Fruit fly (Drosophila melanogaster) whole organism, embryonic: ENCODE measurements around the gene Kah.

Experiments used
- BEAF-32 ChIP-seq: fragments of 200-800 bp; sonication (Bioruptor generic); optimal IDR thresholded peaks from 3 replicates; lab custom pipeline; 2017; ENCODE audit warnings: missing biosample characterization, missing genetic modification characterization, mild to moderate bottlenecking, moderate library complexity, missing genetic modification reagents
- CG13123 ChIP-seq: fragments of 200-800 bp; sonication (Bioruptor generic); optimal IDR thresholded peaks from 2 replicates; lab custom pipeline; 2016; ENCODE audit warnings: missing biosample characterization, missing genetic modification characterization
- CG13424 ChIP-seq: fragments of 200-800 bp; sonication (Bioruptor generic); optimal IDR thresholded peaks from 2 replicates; lab custom pipeline; 2019; ENCODE audit warnings: missing biosample characterization, mild to moderate bottlenecking, missing genetic modification characterization, moderate library complexity
- CG14441 ChIP-seq: fragments of 200-800 bp; sonication (Bioruptor generic); IDR thresholded peaks from 2 replicates; pipeline ENCODE4 v1.3.6; 2022; ENCODE audit warnings: missing biosample characterization, missing genetic modification characterization
- CG14667 ChIP-seq: fragments of 200-800 bp; sonication (Bioruptor generic); IDR thresholded peaks from 2 replicates; pipeline ENCODE4 v1.3.6; 2022; ENCODE audit warnings: missing biosample characterization, missing genetic modification characterization
- CG16779 ChIP-seq: fragments of 200-800 bp; sonication (Bioruptor generic); IDR thresholded peaks from 2 replicates; pipeline ENCODE4 v1.3.6; 2022; ENCODE audit warnings: missing biosample characterization, missing genetic modification characterization
- CG1832 ChIP-seq: fragments of 200-800 bp; sonication (Bioruptor generic); optimal IDR thresholded peaks from 2 replicates; lab custom pipeline; 2017; ENCODE audit warnings: missing biosample characterization, mild to moderate bottlenecking, missing genetic modification characterization, inconsistent platforms
- CG18476 ChIP-seq: fragments of 200-800 bp; sonication (Bioruptor generic); optimal IDR thresholded peaks from 2 replicates; lab custom pipeline; 2016; ENCODE audit warnings: missing biosample characterization, mild to moderate bottlenecking, missing genetic modification characterization
- CG2712 ChIP-seq: fragments of 200-800 bp; optimal IDR thresholded peaks from 3 replicates; lab custom pipeline; 2019; ENCODE audit warnings: missing biosample characterization, mild to moderate bottlenecking, missing genetic modification characterization, moderate library complexity
- CG3407 ChIP-seq: fragments of 200-800 bp; sonication (Bioruptor generic); optimal IDR thresholded peaks from 2 replicates; lab custom pipeline; 2018; ENCODE audit warnings: missing biosample characterization, mild to moderate bottlenecking, missing genetic modification characterization
- CG4360 ChIP-seq: fragments of 200-800 bp; sonication (Bioruptor generic); IDR thresholded peaks from 2 replicates; pipeline ENCODE4 v1.3.6; 2022; ENCODE audit warnings: missing biosample characterization, missing genetic modification characterization
- CG7357 ChIP-seq: fragments of 200-800 bp; sonication (Bioruptor generic); IDR thresholded peaks from 3 replicates; pipeline ENCODE4 v1.3.6; 2022; ENCODE audit warnings: missing biosample characterization, missing genetic modification characterization
- CG8089 ChIP-seq: fragments of 200-800 bp; sonication (Bioruptor generic); optimal IDR thresholded peaks from 3 replicates; lab custom pipeline; 2016; ENCODE audit warnings: missing biosample characterization, missing genetic modification characterization
- CG8281 ChIP-seq: fragments of 200-800 bp; sonication (Bioruptor generic); optimal IDR thresholded peaks from 2 replicates; lab custom pipeline; 2018; ENCODE audit warnings: missing biosample characterization, mild to moderate bottlenecking, missing genetic modification characterization, moderate library complexity
- CG8290 ChIP-seq, 3 experiments: fragments of 200-800 bp; sonication (Bioruptor generic); optimal IDR thresholded peaks; 2 replicates each; lab custom pipeline; 2016 to 2019; ENCODE audit warnings: missing biosample characterization in 3 of 3, missing genetic modification characterization in 3 of 3, mild to moderate bottlenecking in 2 of 3, moderate library complexity in 1 of 3
- Dad ChIP-seq: fragments of 200-800 bp; sonication (Bioruptor generic); optimal IDR thresholded peaks from 3 replicates; lab custom pipeline; 2016; ENCODE audit warnings: missing biosample characterization, missing genetic modification characterization
- Doc3 ChIP-seq: fragments of 200-800 bp; sonication (Bioruptor generic); IDR thresholded peaks from 3 replicates; pipeline ENCODE4 v1.3.6; 2022; ENCODE audit warnings: missing biosample characterization, missing genetic modification characterization; ENCODE audit not compliant: partially characterized antibody
- Eip74EF ChIP-seq, 2 experiments: fragments of 200-800 bp in 1 of 2; fragments of >200 bp in 1 of 2; sonication (Bioruptor generic) in 1 of 2; optimal IDR thresholded peaks; 2 replicates each; lab custom pipeline; 2017 to 2019; ENCODE audit warnings: missing biosample characterization in 2 of 2, missing genetic modification characterization in 2 of 2, mild to moderate bottlenecking in 1 of 2, moderate library complexity in 1 of 2
- Elba2 ChIP-seq: fragments of 200-800 bp; sonication (Bioruptor generic); optimal IDR thresholded peaks from 3 replicates; lab custom pipeline; 2016; ENCODE audit warnings: missing biosample characterization, missing genetic modification characterization
- Gug ChIP-seq: fragments of 200-800 bp; sonication (Bioruptor generic); IDR thresholded peaks from 4 replicates; pipeline ENCODE4 v1.3.6; 2022; ENCODE audit warnings: missing biosample characterization, missing genetic modification characterization
- H15 ChIP-seq: fragments of 200-800 bp; sonication (Bioruptor generic); IDR thresholded peaks from 3 replicates; pipeline ENCODE4 v1.3.6; 2022; ENCODE audit warnings: missing biosample characterization, missing genetic modification characterization
- Hr78 ChIP-seq, 2 experiments: fragments of 200-800 bp in 1 of 2; fragments of >200 bp in 1 of 2; sonication (Bioruptor generic) in 1 of 2; optimal IDR thresholded peaks; 2 replicates each; lab custom pipeline; 2017 to 2019; ENCODE audit warnings: missing biosample characterization in 2 of 2, missing genetic modification characterization in 2 of 2, mild to moderate bottlenecking in 1 of 2, moderate library complexity in 1 of 2
- Hsf ChIP-seq: fragments of 200-800 bp; sonication (Bioruptor generic); optimal IDR thresholded peaks from 3 replicates; lab custom pipeline; 2016; ENCODE audit warnings: missing biosample characterization, missing genetic modification characterization
- Kr ChIP-seq: fragments of 200-800 bp; sonication (Bioruptor generic); optimal IDR thresholded peaks from 2 replicates; lab custom pipeline; 2017; ENCODE audit warnings: missing biosample characterization, mild to moderate bottlenecking, missing genetic modification characterization
- MTF-1 ChIP-seq: fragments of 200-800 bp; sonication (Bioruptor generic); optimal IDR thresholded peaks from 2 replicates; lab custom pipeline; 2018; ENCODE audit warnings: missing biosample characterization, mild to moderate bottlenecking, missing genetic modification characterization, borderline replicate concordance
- Mad ChIP-seq: fragments of 200-800 bp; sonication (Bioruptor generic); optimal IDR thresholded peaks from 2 replicates; lab custom pipeline; 2016; ENCODE audit warnings: missing biosample characterization, missing genetic modification characterization
- Meics ChIP-seq: fragments of 200-800 bp; sonication (Bioruptor generic); optimal IDR thresholded peaks from 2 replicates; lab custom pipeline; 2017; ENCODE audit warnings: missing biosample characterization, mild to moderate bottlenecking, missing genetic modification characterization
- NK7.1 ChIP-seq: fragments of 200-800 bp; sonication (Bioruptor generic); optimal IDR thresholded peaks from 3 replicates; lab custom pipeline; 2016; ENCODE audit warnings: missing biosample characterization, missing genetic modification characterization
- Neu2 ChIP-seq: fragments of 200-800 bp; sonication (Bioruptor generic); optimal IDR thresholded peaks from 3 replicates; lab custom pipeline; 2016; ENCODE audit warnings: missing biosample characterization, missing genetic modification characterization, borderline replicate concordance
- Nf-YC ChIP-seq: fragments of 200-800 bp; optimal IDR thresholded peaks from 3 replicates; lab custom pipeline; 2019; ENCODE audit warnings: missing biosample characterization, mild to moderate bottlenecking, missing genetic modification characterization, moderate library complexity
- Poxn ChIP-seq: fragments of 200-800 bp; sonication (Bioruptor generic); IDR thresholded peaks from 2 replicates; pipeline ENCODE4 v1.3.6; 2022; ENCODE audit warnings: missing biosample characterization, missing genetic modification characterization
- Ptx1 ChIP-seq: fragments of 200-800 bp; sonication (Bioruptor generic); IDR thresholded peaks from 2 replicates; pipeline ENCODE4 v1.3.6; 2022; ENCODE audit warnings: missing biosample characterization, missing genetic modification characterization
- Taf1 ChIP-seq: fragments of 200-800 bp; sonication (Bioruptor generic); IDR thresholded peaks from 2 replicates; pipeline ENCODE4 v1.3.6; 2022; ENCODE audit warnings: missing biosample characterization, missing genetic modification characterization
- aop ChIP-seq: fragments of 200-800 bp; sonication (Bioruptor generic); IDR thresholded peaks from 2 replicates; pipeline ENCODE4 v1.3.6; 2022; ENCODE audit warnings: missing biosample characterization, missing genetic modification characterization
- ara ChIP-seq: fragments of 200-800 bp; sonication (Bioruptor generic); IDR thresholded peaks from 2 replicates; pipeline ENCODE4 v1.3.6; 2022; ENCODE audit warnings: missing biosample characterization, missing genetic modification characterization
- cwo ChIP-seq: fragments of 200-800 bp; sonication (Bioruptor generic); optimal IDR thresholded peaks from 3 replicates; lab custom pipeline; 2017; ENCODE audit warnings: missing biosample characterization, missing genetic modification characterization, mild to moderate bottlenecking, moderate library complexity, missing genetic modification reagents
- en ChIP-seq: fragments of 200-800 bp; sonication (Bioruptor generic); optimal IDR thresholded peaks from 2 replicates; lab custom pipeline; 2016; ENCODE audit warnings: missing biosample characterization, missing genetic modification characterization
- fd102C ChIP-seq: fragments of 200-800 bp; sonication (Bioruptor generic); optimal IDR thresholded peaks from 2 replicates; lab custom pipeline; 2018; ENCODE audit warnings: missing biosample characterization, mild to moderate bottlenecking, missing genetic modification characterization, moderate library complexity
- hth ChIP-seq: fragments of >200 bp; optimal IDR thresholded peaks from 2 replicates; lab custom pipeline; 2017; ENCODE audit warnings: inconsistent platforms
- lbe ChIP-seq: fragments of 200-800 bp; sonication (Bioruptor generic); optimal IDR thresholded peaks from 2 replicates; lab custom pipeline; 2016; ENCODE audit warnings: missing biosample characterization, mild to moderate bottlenecking, missing genetic modification characterization
- lmd ChIP-seq: fragments of 200-800 bp; sonication (Bioruptor generic); IDR thresholded peaks from 2 replicates; pipeline ENCODE4 v1.3.6; 2022; ENCODE audit warnings: missing biosample characterization, missing genetic modification characterization
- prd ChIP-seq, 3 experiments: fragments of >200 bp in 2 of 3; fragments of 200-800 bp in 1 of 3; sonication (Bioruptor generic) in 1 of 3; optimal IDR thresholded peaks in 2 of 3; IDR thresholded peaks in 1 of 3; 2 replicates in 2 of 3; 3 replicates in 1 of 3; pipeline versions ENCODE4 v1.3.6 to Lab custom; 2017 to 2022; ENCODE audit warnings: missing biosample characterization in 1 of 3, missing genetic modification characterization in 1 of 3
- pum ChIP-seq: fragments of 200-800 bp; sonication (Bioruptor generic); optimal IDR thresholded peaks from 2 replicates; lab custom pipeline; 2016; ENCODE audit warnings: missing biosample characterization, missing genetic modification characterization
- rib ChIP-seq: fragments of 200-800 bp; sonication (Bioruptor generic); IDR thresholded peaks from 2 replicates; pipeline ENCODE4 v1.3.6; 2022; ENCODE audit warnings: missing biosample characterization, missing genetic modification characterization
- schlank ChIP-seq: fragments of 200-800 bp; sonication (Bioruptor generic); optimal IDR thresholded peaks from 2 replicates; lab custom pipeline; 2018; ENCODE audit warnings: missing biosample characterization, mild to moderate bottlenecking, missing genetic modification characterization
- trh ChIP-seq: fragments of 200-800 bp; sonication (Bioruptor generic); optimal IDR thresholded peaks from 2 replicates; lab custom pipeline; 2016; ENCODE audit warnings: missing biosample characterization, missing genetic modification characterization
- zen ChIP-seq: fragments of 200-800 bp; sonication (Bioruptor generic); optimal IDR thresholded peaks from 3 replicates; lab custom pipeline; 2018; ENCODE audit warnings: missing biosample characterization, mild to moderate bottlenecking, missing genetic modification characterization, moderate library complexity

Gene Kah

DNA sequence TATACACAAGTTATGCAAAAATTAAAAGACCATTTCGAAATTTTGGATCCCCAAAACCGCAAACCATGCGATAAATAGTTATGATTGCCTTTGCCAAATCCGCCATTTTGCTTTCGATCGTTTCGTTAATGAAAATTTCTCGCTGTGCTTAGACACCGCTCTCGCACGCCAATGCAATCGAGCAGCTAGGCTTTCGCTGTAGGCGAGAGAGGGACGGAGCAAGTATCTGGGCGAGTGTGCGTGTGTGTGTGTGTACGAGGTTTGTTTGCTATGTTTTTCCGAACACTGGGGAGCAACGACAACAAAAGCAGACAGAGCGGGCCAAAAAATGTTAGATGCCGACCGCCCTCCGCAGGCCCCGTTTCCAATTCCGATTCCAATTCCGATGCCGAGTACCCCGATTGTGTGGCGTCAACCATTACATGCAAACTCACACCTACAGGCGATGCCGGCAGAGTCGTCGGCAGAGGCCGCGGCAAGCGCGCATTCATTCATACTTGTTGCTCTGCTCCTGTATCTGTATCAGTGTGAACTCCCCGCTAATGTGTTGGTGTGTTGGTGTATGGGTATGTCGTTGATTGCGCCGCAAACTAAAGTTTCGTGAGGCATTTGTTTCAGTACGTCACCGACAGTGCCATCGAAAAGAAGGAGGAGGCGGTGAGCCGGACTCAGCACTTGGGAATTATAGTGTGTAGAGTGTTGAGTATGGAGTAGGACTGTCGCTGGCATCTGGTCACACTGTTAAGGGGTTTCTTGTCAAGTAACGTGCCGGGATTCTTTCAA is 38.9 kb upstream of the Kah start (continued):
- no peak for TF ChIP-seq schlank (tag; lab: Kevin White, UChicago)
- TF ChIP-seq lbe (GFP tag; lab: Kevin White, UChicago) = peak; percentile 5
- no peak for TF ChIP-seq pum (GFP tag; lab: Kevin White, UChicago)
- peak; percentile 50 for TF ChIP-seq CG8290 (GFP tag; optimal IDR thresholded peaks at IDR 0.05; lab: Kevin White, UChicago)
- TF ChIP-seq CG8290 (tag; optimal IDR thresholded peaks at IDR 0.05; lab: Kevin White, UChicago) = peak; percentile 12 to 71
- peak; percentile 61; the same call in 2 of the 3 replicates for TF ChIP-seq CG7357 (GFP tag; lab: Robert Waterston, UW)
- peak in 1 of 2 experiments; percentile 50 for TF ChIP-seq Eip74EF (GFP tag; optimal IDR thresholded peaks at IDR 0.05; lab: Kevin White, UChicago)
- peak; percentile 33; the same call in 1 of the 2 replicates for TF ChIP-seq ara
- no peak for TF ChIP-seq en
- no peak for TF ChIP-seq CG16779 (GFP tag; lab: Robert Waterston, UW)
- no peak for TF ChIP-seq MTF-1 (GFP tag; lab: Kevin White, UChicago)
- 0 out of 3 replicates have a peak, but pooled peaks have one; percentile 35 for TF ChIP-seq H15 (GFP tag; lab: Robert Waterston, UW)
- peak; percentile 76; the same call in 1 of the 4 replicates for TF ChIP-seq Gug (GFP tag; lab: Robert Waterston, UW)
- peak; percentile 6 for TF ChIP-seq Meics (GFP tag; lab: Kevin White, UChicago)
- peak; percentile 77 for TF ChIP-seq Nf-YC
- peak; percentile 17; the same call in 1 of the 2 replicates for TF ChIP-seq CG14667
- TF ChIP-seq Hr78 (GFP tag; optimal IDR thresholded peaks at IDR 0.05; lab: Kevin White, UChicago) = peak in 1 of 2 experiments; percentile 83
- no peak for TF ChIP-seq prd (optimal IDR thresholded peaks at IDR 0.05; lab: Kevin White, UChicago)
- peak; percentile 75 for TF ChIP-seq prd (GFP tag; IDR thresholded peaks at IDR 0.05; lab: Robert Waterston, UW)
- TF ChIP-seq aop = peak; percentile 68; the same call in 1 of the 2 replicates
- no peak for TF ChIP-seq Doc3
- TF ChIP-seq Dad (GFP tag; lab: Kevin White, UChicago) = no peak
- peak; percentile 59; the same call in 1 of the 2 replicates for TF ChIP-seq Ptx1 (GFP tag; lab: Robert Waterston, UW)
- no peak for TF ChIP-seq CG8281 (tag; lab: Kevin White, UChicago)
- TF ChIP-seq BEAF-32 (GFP tag; lab: Kevin White, UChicago) = no peak
- TF ChIP-seq Hsf (GFP tag; lab: Kevin White, UChicago) = peak; percentile 37
- no peak for TF ChIP-seq Kr (GFP tag; lab: Kevin White, UChicago)
- peak; percentile 46 for TF ChIP-seq CG2712 (tag; lab: Kevin White, UChicago)
- no peak for TF ChIP-seq fd102C (GFP tag; lab: Kevin White, UChicago)
- peak; percentile 15 for TF ChIP-seq CG8089 (GFP tag; lab: Kevin White, UChicago)
- TF ChIP-seq cwo (GFP tag; lab: Kevin White, UChicago) = peak; percentile 85
- TF ChIP-seq zen (tag; lab: Kevin White, UChicago) = no peak
- no peak for TF ChIP-seq Elba2 (GFP tag; lab: Kevin White, UChicago)
- peak; percentile 65; the same call in 1 of the 2 replicates for TF ChIP-seq CG14441 (GFP tag; lab: Robert Waterston, UW)
- peak; percentile 82; the same call in 1 of the 2 replicates for TF ChIP-seq rib (GFP tag; lab: Robert Waterston, UW)
- no peak for TF ChIP-seq CG18476 (GFP tag; lab: Kevin White, UChicago)
- peak; percentile 74 for TF ChIP-seq CG1832 (GFP tag; lab: Kevin White, UChicago)
- TF ChIP-seq Poxn (GFP tag; lab: Robert Waterston, UW) = peak; percentile 57
- TF ChIP-seq CG13123 (GFP tag; lab: Kevin White, UChicago) = no peak
- no peak for TF ChIP-seq Neu2 (GFP tag; lab: Kevin White, UChicago)
- TF ChIP-seq NK7.1 (GFP tag; lab: Kevin White, UChicago) = peak; percentile 1
- peak; percentile 32 for TF ChIP-seq CG13424 (tag; lab: Kevin White, UChicago)
- no peak for TF ChIP-seq Taf1
- no peak for TF ChIP-seq Mad
- peak; percentile 70 for TF ChIP-seq lmd
- TF ChIP-seq hth (lab: Kevin White, UChicago) = no peak
- TF ChIP-seq trh (GFP tag; lab: Kevin White, UChicago) = no peak
- TF ChIP-seq CG4360 (GFP tag; lab: Robert Waterston, UW) = peak; percentile 47
- no peak for TF ChIP-seq CG3407
